Fruit fly (Drosophila melanogaster) whole organism, embryonic: ENCODE data around the gene Rgl.

Experiments used
- CG10431 ChIP-seq: fragments of 200-800 bp; sonication (Bioruptor generic); optimal IDR thresholded peaks from 3 replicates; lab custom pipeline; 2018; ENCODE audit warnings: missing biosample characterization, mild to moderate bottlenecking, missing genetic modification characterization
- CG10462 ChIP-seq: fragments of 200-800 bp; sonication (Bioruptor generic); optimal IDR thresholded peaks from 2 replicates; lab custom pipeline; 2016; ENCODE audit warnings: missing biosample characterization, missing genetic modification characterization
- CG12659 ChIP-seq: fragments of 200-800 bp; sonication (Bioruptor generic); optimal IDR thresholded peaks from 3 replicates; lab custom pipeline; 2017; ENCODE audit warnings: mild to moderate bottlenecking, missing biosample characterization, missing genetic modification reagents, missing genetic modification characterization
- CG13287 ChIP-seq: fragments of 200-800 bp; sonication (Bioruptor generic); IDR thresholded peaks from 2 replicates; pipeline ENCODE4 v1.3.6; 2022; ENCODE audit warnings: missing biosample characterization, missing genetic modification characterization; ENCODE audit not compliant: partially characterized antibody
- CG1529 ChIP-seq: fragments of 200-800 bp; sonication (Bioruptor generic); optimal IDR thresholded peaks from 3 replicates; lab custom pipeline; 2018; ENCODE audit warnings: missing biosample characterization, missing genetic modification characterization
- CG17829 ChIP-seq: fragments of 200-800 bp; optimal IDR thresholded peaks from 2 replicates; lab custom pipeline; 2019; ENCODE audit warnings: missing biosample characterization, mild to moderate bottlenecking, missing genetic modification characterization, moderate library complexity
- CG34224 ChIP-seq: fragments of 200-800 bp; sonication (Bioruptor generic); IDR thresholded peaks from 3 replicates; pipeline ENCODE4 v1.3.6; 2022; ENCODE audit warnings: missing biosample characterization, missing genetic modification characterization; ENCODE audit not compliant: partially characterized antibody
- CG3995 ChIP-seq: fragments of 200-800 bp; sonication (Bioruptor generic); optimal IDR thresholded peaks from 3 replicates; lab custom pipeline; 2016; ENCODE audit warnings: missing biosample characterization, missing genetic modification characterization
- Camta ChIP-seq: fragments of 200-800 bp; sonication (Bioruptor generic); optimal IDR thresholded peaks from 2 replicates; lab custom pipeline; 2016; ENCODE audit warnings: missing biosample characterization, missing genetic modification characterization
- Doc3 ChIP-seq: fragments of 200-800 bp; sonication (Bioruptor generic); IDR thresholded peaks from 3 replicates; pipeline ENCODE4 v1.3.6; 2022; ENCODE audit warnings: missing biosample characterization, missing genetic modification characterization; ENCODE audit not compliant: partially characterized antibody
- Drgx ChIP-seq: fragments of 200-800 bp; sonication (Bioruptor generic); IDR thresholded peaks from 2 replicates; pipeline ENCODE4 v1.3.6; 2022; ENCODE audit warnings: missing biosample characterization, missing genetic modification characterization
- E2f1 ChIP-seq: fragments of 200-800 bp; sonication (Bioruptor generic); IDR thresholded peaks from 2 replicates; pipeline ENCODE4 v1.3.6; 2022; ENCODE audit warnings: missing biosample characterization, missing genetic modification characterization
- E2f2 ChIP-seq: fragments of 200-800 bp; sonication (Bioruptor generic); IDR thresholded peaks from 2 replicates; pipeline ENCODE4 v1.3.6; 2022; ENCODE audit warnings: missing biosample characterization, missing genetic modification characterization
- Eip74EF ChIP-seq, 2 experiments: fragments of 200-800 bp in 1 of 2; fragments of >200 bp in 1 of 2; sonication (Bioruptor generic) in 1 of 2; optimal IDR thresholded peaks; 2 replicates each; lab custom pipeline; 2017 to 2019; ENCODE audit warnings: missing biosample characterization in 2 of 2, missing genetic modification characterization in 2 of 2, mild to moderate bottlenecking in 1 of 2, moderate library complexity in 1 of 2
- Ets65A ChIP-seq: fragments of 200-800 bp; sonication (Bioruptor generic); peaks from one replicate; lab custom pipeline; 2016; ENCODE audit warnings: missing biosample characterization, missing genetic modification characterization
- Ets97D ChIP-seq: fragments of 200-800 bp; sonication (Bioruptor generic); optimal IDR thresholded peaks from 3 replicates; lab custom pipeline; 2016; ENCODE audit warnings: missing biosample characterization, missing genetic modification characterization
- H15 ChIP-seq: fragments of 200-800 bp; sonication (Bioruptor generic); IDR thresholded peaks from 3 replicates; pipeline ENCODE4 v1.3.6; 2022; ENCODE audit warnings: missing biosample characterization, missing genetic modification characterization
- HLH3B ChIP-seq: fragments of 200-800 bp; sonication (Bioruptor generic); IDR thresholded peaks from 2 replicates; pipeline ENCODE4 v1.3.6; 2022; ENCODE audit warnings: missing biosample characterization, missing genetic modification characterization
- Hr3 ChIP-seq: fragments of 200-800 bp; sonication (Bioruptor generic); optimal IDR thresholded peaks from 3 replicates; lab custom pipeline; 2016; ENCODE audit warnings: missing biosample characterization, missing genetic modification characterization
- Meics ChIP-seq: fragments of 200-800 bp; sonication (Bioruptor generic); optimal IDR thresholded peaks from 2 replicates; lab custom pipeline; 2017; ENCODE audit warnings: missing biosample characterization, mild to moderate bottlenecking, missing genetic modification characterization
- Oaz ChIP-seq: fragments of 200-800 bp; sonication (Bioruptor generic); IDR thresholded peaks from 2 replicates; pipeline ENCODE4 v1.3.6; 2022; ENCODE audit warnings: missing biosample characterization, missing genetic modification characterization
- Opbp ChIP-seq: fragments of 200-800 bp; sonication (Bioruptor generic); IDR thresholded peaks from 3 replicates; pipeline ENCODE4 v1.3.6; 2022; ENCODE audit warnings: missing biosample characterization, missing genetic modification characterization; ENCODE audit not compliant: partially characterized antibody
- Sox102F ChIP-seq: fragments of 200-800 bp; sonication (Bioruptor generic); optimal IDR thresholded peaks from 2 replicates; lab custom pipeline; 2018; ENCODE audit warnings: missing biosample characterization, mild to moderate bottlenecking, missing genetic modification characterization, moderate library complexity
- Ssrp ChIP-seq: fragments of 200-800 bp; sonication (Bioruptor generic); optimal IDR thresholded peaks from 2 replicates; lab custom pipeline; 2018; ENCODE audit warnings: missing biosample characterization, mild to moderate bottlenecking, missing genetic modification characterization, moderate library complexity
- YL-1 ChIP-seq: fragments of 200-800 bp; sonication (Bioruptor generic); optimal IDR thresholded peaks from 3 replicates; lab custom pipeline; 2017; ENCODE audit warnings: missing biosample characterization, mild to moderate bottlenecking, missing genetic modification characterization
- abd-A ChIP-seq: fragments of 200-800 bp; sonication (Bioruptor generic); optimal IDR thresholded peaks from 3 replicates; lab custom pipeline; 2019; ENCODE audit warnings: missing biosample characterization, mild to moderate bottlenecking, missing genetic modification characterization, moderate library complexity
- aop ChIP-seq: fragments of 200-800 bp; sonication (Bioruptor generic); IDR thresholded peaks from 2 replicates; pipeline ENCODE4 v1.3.6; 2022; ENCODE audit warnings: missing biosample characterization, missing genetic modification characterization
- ato ChIP-seq: fragments of 200-800 bp; sonication (Bioruptor generic); IDR thresholded peaks from 2 replicates; pipeline ENCODE4 v1.3.6; 2022; ENCODE audit warnings: missing biosample characterization, missing genetic modification characterization; ENCODE audit not compliant: partially characterized antibody
- chinmo ChIP-seq: fragments of 200-800 bp; sonication (Bioruptor generic); IDR thresholded peaks from 4 replicates; pipeline ENCODE4 v1.3.6; 2022; ENCODE audit warnings: missing biosample characterization, missing genetic modification characterization; ENCODE audit not compliant: partially characterized antibody
- chn ChIP-seq: fragments of 200-800 bp; sonication (Bioruptor generic); optimal IDR thresholded peaks from 2 replicates; lab custom pipeline; 2016; ENCODE audit warnings: missing biosample characterization, missing genetic modification characterization
- ci ChIP-seq: fragments of 200-800 bp; sonication (Bioruptor generic); IDR thresholded peaks from 3 replicates; pipeline ENCODE4 v1.3.6; 2022; ENCODE audit warnings: missing biosample characterization, missing genetic modification characterization
- crol ChIP-seq: fragments of 200-800 bp; sonication (Bioruptor generic); IDR thresholded peaks from 2 replicates; pipeline ENCODE4 v1.3.6; 2022; ENCODE audit warnings: missing biosample characterization, missing genetic modification characterization
- dan ChIP-seq: fragments of 200-800 bp; sonication (Bioruptor generic); IDR thresholded peaks from 2 replicates; pipeline ENCODE4 v1.3.6; 2022; ENCODE audit warnings: missing biosample characterization, missing genetic modification characterization
- dati ChIP-seq: fragments of 200-800 bp; sonication (Bioruptor generic); IDR thresholded peaks from 2 replicates; pipeline ENCODE4 v1.3.6; 2022; ENCODE audit warnings: missing biosample characterization, missing genetic modification characterization
- dysf ChIP-seq: fragments of 200-800 bp; sonication (Bioruptor generic); IDR thresholded peaks from 3 replicates; pipeline ENCODE4 v1.3.6; 2022; ENCODE audit warnings: missing biosample characterization, missing genetic modification characterization
- gce ChIP-seq: fragments of 200-800 bp; sonication (Bioruptor generic); IDR thresholded peaks from 3 replicates; pipeline ENCODE4 v1.3.6; 2022; ENCODE audit warnings: missing biosample characterization, missing genetic modification characterization
- hkb ChIP-seq, 2 experiments: fragments of 200-800 bp in 1 of 2; fragments of >200 bp in 1 of 2; sonication (Bioruptor generic) in 1 of 2; IDR thresholded peaks in 1 of 2; optimal IDR thresholded peaks in 1 of 2; 2 replicates each; pipeline versions ENCODE4 v1.3.6 to Lab custom; 2017 to 2022; ENCODE audit warnings: missing biosample characterization in 1 of 2, missing genetic modification characterization in 1 of 2
- odd ChIP-seq: fragments of 200-800 bp; sonication (Bioruptor generic); optimal IDR thresholded peaks from 2 replicates; lab custom pipeline; 2017; ENCODE audit warnings: missing biosample characterization, mild to moderate bottlenecking, missing genetic modification characterization
- pita ChIP-seq: fragments of 200-800 bp; sonication (Bioruptor generic); optimal IDR thresholded peaks from 2 replicates; lab custom pipeline; 2017; ENCODE audit warnings: missing biosample characterization, mild to moderate bottlenecking, missing genetic modification characterization
- pzg ChIP-seq: fragments of 200-800 bp; sonication (Bioruptor generic); optimal IDR thresholded peaks from 3 replicates; lab custom pipeline; 2018; ENCODE audit warnings: missing biosample characterization, mild to moderate bottlenecking, missing genetic modification characterization, moderate library complexity
- rib ChIP-seq: fragments of 200-800 bp; sonication (Bioruptor generic); IDR thresholded peaks from 2 replicates; pipeline ENCODE4 v1.3.6; 2022; ENCODE audit warnings: missing biosample characterization, missing genetic modification characterization
- ro ChIP-seq: fragments of 200-800 bp; sonication (Bioruptor generic); IDR thresholded peaks from 2 replicates; pipeline ENCODE4 v1.3.6; 2022; ENCODE audit warnings: missing biosample characterization, missing genetic modification characterization
- sna ChIP-seq: fragments of 200-800 bp; sonication (Bioruptor generic); IDR thresholded peaks from 2 replicates; pipeline ENCODE4 v1.3.6; 2022; ENCODE audit warnings: missing biosample characterization, missing genetic modification characterization; ENCODE audit not compliant: partially characterized antibody
- sqz ChIP-seq: fragments of 200-800 bp; sonication (Bioruptor generic); optimal IDR thresholded peaks from 3 replicates; lab custom pipeline; 2018; ENCODE audit warnings: missing biosample characterization, mild to moderate bottlenecking, missing genetic modification characterization
- stwl ChIP-seq: fragments of 200-800 bp; sonication (Bioruptor generic); optimal IDR thresholded peaks from 3 replicates; lab custom pipeline; 2018; ENCODE audit warnings: missing biosample characterization, mild to moderate bottlenecking, missing genetic modification characterization, moderate library complexity
- sug ChIP-seq: fragments of 200-800 bp; optimal IDR thresholded peaks from 2 replicates; lab custom pipeline; 2019; ENCODE audit warnings: missing biosample characterization, mild to moderate bottlenecking, missing genetic modification characterization, moderate library complexity
- zf30C ChIP-seq: fragments of 200-800 bp; sonication (Bioruptor generic); optimal IDR thresholded peaks from 3 replicates; lab custom pipeline; 2018; ENCODE audit warnings: missing biosample characterization, mild to moderate bottlenecking, missing genetic modification characterization

Gene Rgl

DNA sequence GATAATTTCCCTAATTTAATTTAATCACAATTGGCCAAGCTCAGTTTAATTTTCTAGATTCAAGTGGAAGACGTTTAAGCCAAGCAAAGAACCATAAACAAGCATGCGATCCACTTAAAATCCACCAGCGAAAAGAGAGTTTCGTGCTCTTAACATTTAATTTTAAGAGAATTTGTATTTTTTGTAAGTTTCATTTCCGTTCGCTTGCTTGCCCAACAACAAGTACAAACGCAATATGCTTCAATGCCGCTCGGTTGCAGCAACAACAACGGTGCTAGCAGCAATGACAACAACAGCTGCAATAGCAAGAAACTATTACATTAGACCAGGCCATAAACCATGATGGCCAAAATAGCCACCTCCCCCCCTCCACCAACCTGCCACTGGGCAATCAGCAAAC is 9.8 kb upstream of the Rgl start (continued):
- TF ChIP-seq odd (GFP tag; lab: Kevin White, UChicago) = peak; percentile 7
- TF ChIP-seq CG10462 (GFP tag; lab: Kevin White, UChicago) = no peak
- peak; percentile 88; the same call in 2 of the 4 replicates for TF ChIP-seq chinmo (GFP tag; lab: Robert Waterston, UW)
- no peak for TF ChIP-seq CG10431 (GFP tag; lab: Kevin White, UChicago)
- TF ChIP-seq E2f2 (GFP tag; lab: Robert Waterston, UW) = peak; percentile 32; the same call in 1 of the 2 replicates
- TF ChIP-seq H15 (GFP tag; lab: Robert Waterston, UW) = no peak
- TF ChIP-seq Eip74EF (GFP tag; optimal IDR thresholded peaks at IDR 0.05; lab: Kevin White, UChicago) = peak in 1 of 2 experiments; percentile 22
- peak; percentile 53; the same call in 1 of the 3 replicates for TF ChIP-seq ci (GFP tag; lab: Robert Waterston, UW)
- TF ChIP-seq stwl = peak; percentile 14
- TF ChIP-seq CG34224 = peak; percentile 18; the same call in 1 of the 3 replicates
- TF ChIP-seq sqz = peak; percentile 63
- TF ChIP-seq abd-A (tag; lab: Kevin White, UChicago) = no peak
- TF ChIP-seq sna (GFP tag; lab: Robert Waterston, UW) = 0 out of 2 replicates have a peak, but pooled peaks have one; percentile 16
- no peak for TF ChIP-seq sug
- no peak for TF ChIP-seq hkb (optimal IDR thresholded peaks at IDR 0.05; lab: Kevin White, UChicago)
- peak; percentile 39; the same call in 1 of the 2 replicates for TF ChIP-seq hkb (GFP tag; IDR thresholded peaks at IDR 0.05; lab: Robert Waterston, UW)
- peak; percentile 35 for TF ChIP-seq Ets97D (GFP tag; lab: Kevin White, UChicago)

- TF ChIP-seq zf30C (GFP tag; lab: Kevin White, UChicago) (no peak), Ssrp (tag; lab: Kevin White, UChicago) (peak; percentile 31), crol (GFP tag; lab: Robert Waterston, UW) (no peak), Meics (peak; percentile 40), Ets65A (GFP tag; lab: Kevin White, UChicago) (peak; percentile 89), CG12659 (GFP tag; lab: Kevin White, UChicago) (peak; percentile 62), rib (GFP tag; lab: Robert Waterston, UW) (peak; percentile 82), CG13287 (GFP tag; lab: Robert Waterston, UW) (peak; percentile 57), Oaz (no peak), stwl (peak; percentile 44), Hr3 (GFP tag; lab: Kevin White, UChicago) (peak; percentile 47), gce (0 out of 3 replicates have a peak, but pooled peaks have one; percentile 24), pzg (GFP tag; lab: Kevin White, UChicago) (peak; percentile 39), E2f1 (GFP tag; lab: Robert Waterston, UW) (no peak), ro (GFP tag; lab: Robert Waterston, UW) (no peak), Sox102F (GFP tag; lab: Kevin White, UChicago) (no peak), aop (GFP tag; lab: Robert Waterston, UW) (no peak), CG1529 (GFP tag; lab: Kevin White, UChicago) (no peak), HLH3B (peak; percentile 19; the same call in 1 of the 2 replicates), YL-1 (GFP tag; lab: Kevin White, UChicago) (peak; percentile 27), Doc3 (GFP tag; lab: Robert Waterston, UW) (peak; percentile 32; the same call in 1 of the 3 replicates), Camta (GFP tag; lab: Kevin White, UChicago) (peak; percentile 19), Opbp (GFP tag; lab: Robert Waterston, UW) (peak; percentile 37; the same call in 1 of the 3 replicates), CG17829 (tag; lab: Kevin White, UChicago) (peak; percentile 21), chn (peak; percentile 32), CG3995 (GFP tag; lab: Kevin White, UChicago) (peak; percentile 96), Drgx (GFP tag; lab: Robert Waterston, UW) (no peak), dati (no peak), dysf (peak; percentile 49; the same call in 1 of the 3 replicates), ato (GFP tag; lab: Robert Waterston, UW) (0 out of 2 replicates have a peak, but pooled peaks have one; percentile 16), dan (GFP tag; lab: Robert Waterston, UW) (no peak), pita (no peak)
Observed at dm6 chr3L:13928769-13929594, 3.8 kb upstream of the Rgl start, which contains the start of the genes CG8833 and DCTN1-p150. Gene CG8833, minus strand, starts transcription at chr3L:13929000. Gene DCTN1-p150, plus strand, starts transcription at chr3L:13929387.
